Fruit fly (Drosophila melanogaster) whole organism, prepupa: Measurements from ENCODE around the gene CG46313.

Experiments
- CG10631 ChIP-seq: fragments of 200-800 bp; sonication (Bioruptor generic); optimal IDR thresholded peaks from 2 replicates; lab custom pipeline; 2016; ENCODE audit warnings: missing biosample characterization, missing genetic modification characterization
- CG11294 ChIP-seq: fragments of 200-800 bp; sonication (Bioruptor generic); IDR thresholded peaks from 2 replicates; pipeline ENCODE4 v1.3.6; 2022; ENCODE audit warnings: missing biosample characterization, missing genetic modification characterization
- CG15336 ChIP-seq: fragments of 200-800 bp; sonication (Bioruptor generic); IDR thresholded peaks from 2 replicates; pipeline ENCODE4 v1.3.6; 2022; ENCODE audit warnings: missing biosample characterization, missing genetic modification characterization
- CG1621 ChIP-seq: fragments of 200-800 bp; sonication (Bioruptor generic); optimal IDR thresholded peaks from 3 replicates; lab custom pipeline; 2018; ENCODE audit warnings: missing biosample characterization, mild to moderate bottlenecking, missing genetic modification characterization
- CG3032 ChIP-seq: fragments of 200-800 bp; optimal IDR thresholded peaks from 2 replicates; lab custom pipeline; 2019; ENCODE audit warnings: missing biosample characterization, mild to moderate bottlenecking, missing genetic modification characterization, moderate library complexity
- CG31627 ChIP-seq: fragments of 200-800 bp; sonication (Bioruptor generic); optimal IDR thresholded peaks from 3 replicates; lab custom pipeline; 2016; ENCODE audit warnings: missing biosample characterization, missing genetic modification characterization
- CG32006 ChIP-seq: fragments of 200-800 bp; sonication (Bioruptor generic); optimal IDR thresholded peaks from 3 replicates; lab custom pipeline; 2017; ENCODE audit warnings: missing biosample characterization, mild to moderate bottlenecking, missing genetic modification characterization
- CG34406 ChIP-seq: fragments of 200-800 bp; sonication (Bioruptor generic); optimal IDR thresholded peaks from 3 replicates; lab custom pipeline; 2016; ENCODE audit warnings: missing biosample characterization, missing genetic modification characterization
- CG3919 ChIP-seq: fragments of 200-800 bp; sonication (Bioruptor generic); optimal IDR thresholded peaks from 3 replicates; lab custom pipeline; 2016; ENCODE audit warnings: missing biosample characterization, missing genetic modification characterization
- CG6163 ChIP-seq: fragments of 200-800 bp; sonication (Bioruptor generic); IDR thresholded peaks from 3 replicates; pipeline ENCODE4 v1.3.6; 2022; ENCODE audit warnings: missing biosample characterization, missing genetic modification characterization
- CG6808 ChIP-seq: fragments of 200-800 bp; sonication (Bioruptor generic); optimal IDR thresholded peaks from 3 replicates; lab custom pipeline; 2017; ENCODE audit warnings: missing biosample characterization, missing genetic modification characterization, mild to moderate bottlenecking, moderate library complexity, missing genetic modification reagents
- CG7368 ChIP-seq: fragments of 200-800 bp; sonication (Bioruptor generic); optimal IDR thresholded peaks from 3 replicates; lab custom pipeline; 2016; ENCODE audit warnings: missing biosample characterization, missing genetic modification characterization
- CG8119 ChIP-seq: fragments of 200-800 bp; sonication (Bioruptor generic); IDR thresholded peaks from 3 replicates; pipeline ENCODE4 v1.3.6; 2022; ENCODE audit warnings: missing biosample characterization, missing genetic modification characterization
- CG8319 ChIP-seq: fragments of 200-800 bp; sonication (Bioruptor generic); optimal IDR thresholded peaks from 3 replicates; lab custom pipeline; 2016; ENCODE audit warnings: missing biosample characterization, missing genetic modification characterization
- CG8632 ChIP-seq: fragments of 200-800 bp; sonication (Bioruptor generic); optimal IDR thresholded peaks from 3 replicates; lab custom pipeline; 2016; ENCODE audit warnings: missing biosample characterization, missing genetic modification characterization
- CG9139 ChIP-seq: fragments of 200-800 bp; sonication (Bioruptor generic); optimal IDR thresholded peaks from 3 replicates; lab custom pipeline; 2017; ENCODE audit warnings: missing biosample characterization, mild to moderate bottlenecking, missing genetic modification characterization
- Eip75B ChIP-seq: fragments of 200-800 bp; sonication (Bioruptor generic); optimal IDR thresholded peaks from 3 replicates; lab custom pipeline; 2016; ENCODE audit warnings: missing biosample characterization, missing genetic modification characterization
- Eip78C ChIP-seq: fragments of 200-800 bp; sonication (Bioruptor generic); peaks from one replicate; lab custom pipeline; 2016; ENCODE audit warnings: missing biosample characterization, missing genetic modification characterization
- Eip93F ChIP-seq: fragments of 200-800 bp; sonication (Bioruptor generic); optimal IDR thresholded peaks from 2 replicates; lab custom pipeline; 2016; ENCODE audit warnings: missing biosample characterization, mild to moderate bottlenecking, missing genetic modification characterization
- Ets21C ChIP-seq: fragments of 200-800 bp; sonication (Bioruptor generic); optimal IDR thresholded peaks from 3 replicates; lab custom pipeline; 2016; ENCODE audit warnings: missing biosample characterization, missing genetic modification characterization
- Hr39 ChIP-seq: fragments of 200-800 bp; sonication (Bioruptor generic); optimal IDR thresholded peaks from 2 replicates; lab custom pipeline; 2016; ENCODE audit warnings: missing biosample characterization, missing genetic modification characterization
- Hr4 ChIP-seq: fragments of 200-800 bp; sonication (Bioruptor generic); optimal IDR thresholded peaks from 3 replicates; lab custom pipeline; 2016; ENCODE audit warnings: missing biosample characterization, missing genetic modification characterization
- Met ChIP-seq: fragments of 200-800 bp; sonication (Bioruptor generic); optimal IDR thresholded peaks from 3 replicates; lab custom pipeline; 2016; ENCODE audit warnings: missing biosample characterization, missing genetic modification characterization
- OdsH ChIP-seq: fragments of 200-800 bp; sonication (Bioruptor generic); optimal IDR thresholded peaks from 3 replicates; lab custom pipeline; 2016; ENCODE audit warnings: missing biosample characterization, missing genetic modification characterization
- Smox ChIP-seq: fragments of 200-800 bp; sonication (Bioruptor generic); optimal IDR thresholded peaks from 3 replicates; lab custom pipeline; 2016; ENCODE audit warnings: missing biosample characterization, missing genetic modification characterization
- Sox102F ChIP-seq: fragments of 200-800 bp; sonication (Bioruptor generic); optimal IDR thresholded peaks from 2 replicates; lab custom pipeline; 2016; ENCODE audit warnings: missing biosample characterization, mild to moderate bottlenecking, missing genetic modification characterization
- Sox14 ChIP-seq: fragments of 200-800 bp; sonication (Bioruptor generic); optimal IDR thresholded peaks from 3 replicates; lab custom pipeline; 2016; ENCODE audit warnings: missing biosample characterization, missing genetic modification characterization
- achi ChIP-seq: fragments of 200-800 bp; sonication (Bioruptor generic); optimal IDR thresholded peaks from 3 replicates; lab custom pipeline; 2016; ENCODE audit warnings: missing biosample characterization, missing genetic modification characterization
- acj6 ChIP-seq: fragments of 200-800 bp; sonication (Bioruptor generic); optimal IDR thresholded peaks from 3 replicates; lab custom pipeline; 2016; ENCODE audit warnings: missing biosample characterization, missing genetic modification characterization
- cyc ChIP-seq: fragments of 200-800 bp; sonication (Bioruptor generic); optimal IDR thresholded peaks from 3 replicates; lab custom pipeline; 2016; ENCODE audit warnings: missing biosample characterization, missing genetic modification characterization
- dac ChIP-seq: fragments of 200-800 bp; sonication (Bioruptor generic); optimal IDR thresholded peaks from 2 replicates; lab custom pipeline; 2017; ENCODE audit warnings: missing biosample characterization, mild to moderate bottlenecking, missing genetic modification characterization
- eg ChIP-seq: fragments of 200-800 bp; sonication (Bioruptor generic); IDR thresholded peaks from 3 replicates; pipeline ENCODE4 v1.3.6; 2022; ENCODE audit warnings: missing biosample characterization, missing genetic modification characterization
- esn ChIP-seq: fragments of 200-800 bp; sonication (Bioruptor generic); optimal IDR thresholded peaks from 2 replicates; lab custom pipeline; 2016; ENCODE audit warnings: missing biosample characterization, mild to moderate bottlenecking, missing genetic modification characterization, moderate library complexity
- fd59A ChIP-seq: fragments of 200-800 bp; sonication (Bioruptor generic); optimal IDR thresholded peaks from 2 replicates; lab custom pipeline; 2017; ENCODE audit warnings: missing biosample characterization, mild to moderate bottlenecking, missing genetic modification characterization, missing genetic modification reagents
- fd85E ChIP-seq: fragments of 200-800 bp; sonication (Bioruptor generic); optimal IDR thresholded peaks from 3 replicates; lab custom pipeline; 2016; ENCODE audit warnings: missing biosample characterization, missing genetic modification characterization
- fkh ChIP-seq: fragments of 200-800 bp; sonication (Bioruptor generic); optimal IDR thresholded peaks from 3 replicates; lab custom pipeline; 2017; ENCODE audit warnings: missing biosample characterization, mild to moderate bottlenecking, missing genetic modification characterization, moderate library complexity
- lz ChIP-seq: fragments of 200-800 bp; sonication (Bioruptor generic); optimal IDR thresholded peaks from 3 replicates; lab custom pipeline; 2016; ENCODE audit warnings: missing biosample characterization, missing genetic modification characterization
- net ChIP-seq: fragments of 200-800 bp; sonication (Bioruptor generic); optimal IDR thresholded peaks from 3 replicates; lab custom pipeline; 2016; ENCODE audit warnings: missing biosample characterization, missing genetic modification characterization
- spab ChIP-seq: fragments of 200-800 bp; sonication (Bioruptor generic); optimal IDR thresholded peaks from 2 replicates; lab custom pipeline; 2017; ENCODE audit warnings: missing biosample characterization, mild to moderate bottlenecking, missing genetic modification characterization, missing genetic modification reagents
- svp ChIP-seq: fragments of 200-800 bp; sonication (Bioruptor generic); peaks from one replicate; lab custom pipeline; 2016; ENCODE audit warnings: missing biosample characterization, missing genetic modification characterization
- topi ChIP-seq: fragments of 200-800 bp; sonication (Bioruptor generic); optimal IDR thresholded peaks from 3 replicates; lab custom pipeline; 2016; ENCODE audit warnings: missing biosample characterization, missing genetic modification characterization
- vri ChIP-seq: fragments of 200-800 bp; sonication (Bioruptor generic); optimal IDR thresholded peaks from 3 replicates; lab custom pipeline; 2016; ENCODE audit warnings: missing biosample characterization, mild to moderate bottlenecking, missing genetic modification characterization

CG46313 gene

dm6 chr3R:27019701-27020172 lies 41.4 kb downstream of the CG46313 start, which contains the start of gene CG17191:
Gene CG17191, minus strand, starts transcription at chr3R:27019751.
- TF ChIP-seq Eip78C, result no peak
- TF ChIP-seq, all 60 proteins: peak for 0

- TF ChIP-seq fd85E (GFP tag; lab: Kevin White, UChicago) (no peak), Sox102F (GFP tag; lab: Kevin White, UChicago) (no peak), spab (GFP tag; lab: Kevin White, UChicago) (no peak), Hr4 (GFP tag; lab: Kevin White, UChicago) (no peak), CG1621 (tag; lab: Kevin White, UChicago) (no peak), CG6163 (GFP tag; lab: Robert Waterston, UW) (no peak), CG32006 (no peak), CG6808 (GFP tag; lab: Kevin White, UChicago) (no peak), CG31627 (GFP tag; lab: Kevin White, UChicago) (no peak), acj6 (GFP tag; lab: Kevin White, UChicago) (no peak), Met (GFP tag; lab: Kevin White, UChicago) (no peak), Sox14 (no peak), Eip93F (no peak), lz (GFP tag; lab: Kevin White, UChicago) (no peak), fkh (GFP tag; lab: Kevin White, UChicago) (no peak), cyc (GFP tag; lab: Kevin White, UChicago) (no peak), CG15336 (no peak), net (no peak)
Measured at dm6 chr3R:27021278-27021677, 42.9 kb downstream of the CG46313 start, which contains the start of gene CG6283. Gene CG6283, minus strand, starts transcription at chr3R:27021378.

- TF ChIP-seq vri (peak; percentile 37), lz (GFP tag; lab: Kevin White, UChicago) (no peak)
Measured at dm6 chr3R:27023117-27023516, 44.8 kb downstream of the CG46313 start, which contains the start of gene CG6277. Gene CG6277, minus strand, starts transcription at chr3R:27023217.

- TF ChIP-seq Hr39 (GFP tag; lab: Kevin White, UChicago), result no peak
- no peak for TF ChIP-seq Eip75B (GFP tag; lab: Kevin White, UChicago)
- TF ChIP-seq CG8632 (GFP tag; lab: Kevin White, UChicago), result no peak
- no peak for TF ChIP-seq CG15336
- no peak for TF ChIP-seq spab (GFP tag; lab: Kevin White, UChicago)
- TF ChIP-seq lz (GFP tag; lab: Kevin White, UChicago), result no peak
- TF ChIP-seq topi (GFP tag; lab: Kevin White, UChicago), result no peak
- TF ChIP-seq achi (GFP tag; lab: Kevin White, UChicago), result no peak
- no peak for TF ChIP-seq Met (GFP tag; lab: Kevin White, UChicago)
- TF ChIP-seq CG3919 (GFP tag; lab: Kevin White, UChicago), result no peak
- TF ChIP-seq Sox14, result no peak
- TF ChIP-seq acj6 (GFP tag; lab: Kevin White, UChicago), result no peak
- no peak for TF ChIP-seq CG11294
- no peak for TF ChIP-seq CG7368 (GFP tag; lab: Kevin White, UChicago)
- TF ChIP-seq CG8319 (GFP tag; lab: Kevin White, UChicago), result no peak
Measured at dm6 chr3R:27026009-27026408, 47.7 kb downstream of the CG46313 start, which contains the start of gene CG6271. Gene CG6271, minus strand, starts transcription at chr3R:27026109.

- no peak for TF ChIP-seq Sox14
- peak; percentile 2 for TF ChIP-seq OdsH (GFP tag; lab: Kevin White, UChicago)
- TF ChIP-seq dac (GFP tag; lab: Kevin White, UChicago), result no peak
- TF ChIP-seq topi (GFP tag; lab: Kevin White, UChicago), result no peak
- TF ChIP-seq svp, result no peak
- no peak for TF ChIP-seq Sox102F (GFP tag; lab: Kevin White, UChicago)
- TF ChIP-seq CG32006, result peak; percentile 51
- no peak for TF ChIP-seq fd85E (GFP tag; lab: Kevin White, UChicago)
- peak; percentile 30; the same call in 1 of the 3 replicates for TF ChIP-seq CG6163 (GFP tag; lab: Robert Waterston, UW)
- no peak for TF ChIP-seq CG10631 (GFP tag; lab: Kevin White, UChicago)
- TF ChIP-seq CG34406 (GFP tag; lab: Kevin White, UChicago), result peak; percentile 17
- peak; percentile 23 for TF ChIP-seq Hr4 (GFP tag; lab: Kevin White, UChicago)
- TF ChIP-seq CG8119 (GFP tag; lab: Robert Waterston, UW), result peak; percentile 51; the same call in 1 of the 3 replicates
- no peak for TF ChIP-seq lz (GFP tag; lab: Kevin White, UChicago)
- TF ChIP-seq Eip78C, result peak; percentile 68
- no peak for TF ChIP-seq Smox (GFP tag; lab: Kevin White, UChicago)
- TF ChIP-seq CG3032 (tag; lab: Kevin White, UChicago), result no peak
- TF ChIP-seq esn, result no peak
- TF ChIP-seq CG31627 (GFP tag; lab: Kevin White, UChicago), result no peak
- no peak for TF ChIP-seq CG9139 (GFP tag; lab: Kevin White, UChicago)
- no peak for TF ChIP-seq CG11294
- TF ChIP-seq Ets21C (GFP tag; lab: Kevin White, UChicago), result no peak
- TF ChIP-seq fkh (GFP tag; lab: Kevin White, UChicago), result no peak
- TF ChIP-seq fd59A (GFP tag; lab: Kevin White, UChicago), result no peak
- no peak for TF ChIP-seq Hr39 (GFP tag; lab: Kevin White, UChicago)
- TF ChIP-seq vri, result no peak
- peak; percentile 41; the same call in 1 of the 3 replicates for TF ChIP-seq eg
Measured at dm6 chr3R:27033935-27034334, 55.6 kb downstream of the CG46313 start.
